Worm (Caenorhabditis elegans): ENCODE data around the gene C09G9.5.

C09G9.5 gene

ce11 chrIV:8926511-8926910 is 40.2 kb downstream of the C09G9.5 start:
- no peak for TF ChIP-seq T26A5.8 (tag; optimal IDR thresholded peaks at IDR 0.05)
- TF ChIP-seq Y53G8AR.9 (GFP tag; conservative IDR thresholded peaks at IDR 0.05), result no peak
- no peak for TF ChIP-seq C06A6.2 (GFP tag; conservative IDR thresholded peaks at IDR 0.05)
- no peak for TF ChIP-seq lin-54 (GFP tag; optimal IDR thresholded peaks at IDR 0.05)
- no peak for TF ChIP-seq hlh-26 (GFP tag; conservative IDR thresholded peaks at IDR 0.05)
- no peak for TF ChIP-seq ztf-22 (GFP tag; optimal IDR thresholded peaks at IDR 0.05)
- TF ChIP-seq lir-1 (GFP tag; conservative IDR thresholded peaks at IDR 0.05), result no peak
- TF ChIP-seq zim-3 (tag; optimal IDR thresholded peaks at IDR 0.05), result no peak
- TF ChIP-seq F33H1.4 (GFP tag; IDR thresholded peaks at IDR 0.05), result no peak
- no peak for TF ChIP-seq ztf-28 (GFP tag; IDR thresholded peaks at IDR 0.05)
- TF ChIP-seq F10E7.11 (tag; optimal IDR thresholded peaks at IDR 0.05), result no peak
- TF ChIP-seq egl-44 (GFP tag; IDR thresholded peaks at IDR 0.05), result no peak
- TF ChIP-seq hmg-20 (GFP tag; IDR thresholded peaks at IDR 0.05), result no peak
- no peak for TF ChIP-seq nhr-27 (tag; optimal IDR thresholded peaks at IDR 0.05)
- TF ChIP-seq F22D6.2 (tag; optimal IDR thresholded peaks at IDR 0.05), result no peak
- TF ChIP-seq atf-7 (tag; optimal IDR thresholded peaks at IDR 0.05), result no peak
- no peak for TF ChIP-seq F57C9.4 (tag; optimal IDR thresholded peaks at IDR 0.05)
- TF ChIP-seq F49E8.2 (tag; optimal IDR thresholded peaks at IDR 0.05; ENCODE audit: insufficient read depth), result no peak
- TF ChIP-seq pbrm-1 (GFP tag; IDR thresholded peaks at IDR 0.05), result no peak
- no peak for TF ChIP-seq egl-18 (GFP tag; IDR thresholded peaks at IDR 0.05)

- peak; percentile 11 for TF ChIP-seq dpl-1 (GFP tag; optimal IDR thresholded peaks at IDR 0.05)
- TF ChIP-seq ama-1 (optimal IDR thresholded peaks at IDR 0.05), result no peak
- peak; percentile 83 to 89 for TF ChIP-seq ama-1 (GFP tag; optimal IDR thresholded peaks at IDR 0.05)
- peak; percentile 73 for TF ChIP-seq nhr-27 (tag; optimal IDR thresholded peaks at IDR 0.05)
- peak; percentile 86 for TF ChIP-seq hrde-1 (tag; optimal IDR thresholded peaks at IDR 0.05; ENCODE audit: borderline replicate concordance)
- TF ChIP-seq egl-44 (GFP tag; IDR thresholded peaks at IDR 0.05), result peak; percentile 94
- TF ChIP-seq F23B12.7 (tag; optimal IDR thresholded peaks at IDR 0.05; ENCODE audit: insufficient read depth), result peak; percentile 92
- 0 out of 2 replicates have a peak, but pooled peaks have one; percentile 15 for TF ChIP-seq Y53F4B.3 (GFP tag; IDR thresholded peaks at IDR 0.05)
- peak; percentile 91 for TF ChIP-seq T07F8.4 (tag; optimal IDR thresholded peaks at IDR 0.05)
- peak; percentile 74 for TF ChIP-seq madf-6 (GFP tag; IDR thresholded peaks at IDR 0.05)
- TF ChIP-seq fkh-3 (tag; optimal IDR thresholded peaks at IDR 0.05), result peak; percentile 93
- TF ChIP-seq nhr-179 (tag; optimal IDR thresholded peaks at IDR 0.05), result peak; percentile 78
- peak; percentile 85 for TF ChIP-seq dpff-1 (tag; optimal IDR thresholded peaks at IDR 0.05)
- TF ChIP-seq mel-28 (tag; optimal IDR thresholded peaks at IDR 0.05; ENCODE audit: borderline replicate concordance), result peak; percentile 31
- peak; percentile 96 for TF ChIP-seq athp-1 (tag; optimal IDR thresholded peaks at IDR 0.05)
- peak; percentile 87 for TF ChIP-seq F57C9.4 (tag; optimal IDR thresholded peaks at IDR 0.05)
- TF ChIP-seq lin-54 (GFP tag; optimal IDR thresholded peaks at IDR 0.05), result peak; percentile 82
- peak; percentile 84 for TF ChIP-seq atf-7 (tag; optimal IDR thresholded peaks at IDR 0.05)
- TF ChIP-seq sptf-2 (GFP tag; optimal IDR thresholded peaks at IDR 0.05), result peak; percentile 95
- TF ChIP-seq K11D2.4 (GFP tag; IDR thresholded peaks at IDR 0.05), result no peak
- TF ChIP-seq madf-3 (GFP tag; IDR thresholded peaks at IDR 0.05), result peak; percentile 84
- TF ChIP-seq mxl-1 (tag; optimal IDR thresholded peaks at IDR 0.05), result peak; percentile 80
- TF ChIP-seq F55B11.4 (tag; optimal IDR thresholded peaks at IDR 0.05; ENCODE audit: borderline replicate concordance, insufficient read depth), result no peak
- TF ChIP-seq hlh-26 (GFP tag; conservative IDR thresholded peaks at IDR 0.05), result no peak
- TF ChIP-seq lin-40 (tag; optimal IDR thresholded peaks at IDR 0.05), result peak; percentile 84
- peak; percentile 83 for TF ChIP-seq sea-2 (GFP tag; IDR thresholded peaks at IDR 0.05)
- TF ChIP-seq F33H1.4 (GFP tag; IDR thresholded peaks at IDR 0.05), result peak; percentile 38
- TF ChIP-seq F39B2.1 (GFP tag; IDR thresholded peaks at IDR 0.05), result no peak
- peak; percentile 70 for TF ChIP-seq hmg-20 (GFP tag; IDR thresholded peaks at IDR 0.05)
- TF ChIP-seq bed-2 (GFP tag; IDR thresholded peaks at IDR 0.05), result no peak
- TF ChIP-seq lsy-27 (tag; optimal IDR thresholded peaks at IDR 0.05; ENCODE audit: borderline replicate concordance, insufficient read depth), result peak; percentile 75
- peak; percentile 92 for TF ChIP-seq F52B5.7 (tag; optimal IDR thresholded peaks at IDR 0.05)
- TF ChIP-seq dox-1 (GFP tag; IDR thresholded peaks at IDR 0.05), result peak; percentile 91
- peak in 1 of 3 experiments; percentile 84 for TF ChIP-seq lin-35 (GFP tag; optimal IDR thresholded peaks at IDR 0.05)
- peak; percentile 96 for TF ChIP-seq nhr-90 (tag; optimal IDR thresholded peaks at IDR 0.05)
Observed at ce11 chrIV:8927093-8927492, 40.8 kb downstream of the C09G9.5 start.

Measured in whole organism, young adult.